Fruit fly (Drosophila melanogaster): ENCODE data around the gene CG14720.

Gene CG14720

DNA sequence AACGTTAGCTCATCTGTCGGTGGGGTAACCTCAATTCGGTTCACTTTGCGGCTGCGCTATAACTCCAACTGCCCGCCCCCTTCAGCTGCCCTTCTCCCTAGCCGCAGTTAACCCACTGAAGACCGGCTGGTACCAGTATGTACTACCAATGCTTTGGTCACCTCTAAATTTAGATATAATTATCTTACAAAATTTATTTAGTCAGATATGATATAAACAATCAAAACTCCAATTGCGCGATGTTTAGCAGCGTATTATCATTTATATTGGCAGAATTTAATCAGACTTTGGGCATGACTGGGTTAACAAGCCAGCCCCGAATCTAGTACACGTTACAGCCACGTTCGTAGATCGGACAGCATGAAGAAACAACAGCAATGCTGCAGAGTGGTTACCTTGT lies 49.8 kb upstream of the CG14720 start (continued):
- TF ChIP-seq eg (GFP tag; IDR thresholded peaks at IDR 0.05) (peak; percentile 69; the same call in 2 of the 3 replicates), CG9139 (GFP tag; optimal IDR thresholded peaks at IDR 0.05) (no peak), CG3032 (tag; optimal IDR thresholded peaks at IDR 0.05) (peak; percentile 53), acj6 (GFP tag; optimal IDR thresholded peaks at IDR 0.05) (peak; percentile 39), CG6808 (GFP tag; optimal IDR thresholded peaks at IDR 0.05) (peak; percentile 55), fd59A (GFP tag; optimal IDR thresholded peaks at IDR 0.05) (peak; percentile 38), CG1621 (tag; optimal IDR thresholded peaks at IDR 0.05) (peak; percentile 21), Smox (GFP tag; optimal IDR thresholded peaks at IDR 0.05) (no peak), Hr39 (GFP tag; optimal IDR thresholded peaks at IDR 0.05) (no peak), svp (GFP tag) (peak; percentile 70), Met (GFP tag; optimal IDR thresholded peaks at IDR 0.05) (peak; percentile 32), dac (GFP tag; optimal IDR thresholded peaks at IDR 0.05) (peak; percentile 9)

DNA sequence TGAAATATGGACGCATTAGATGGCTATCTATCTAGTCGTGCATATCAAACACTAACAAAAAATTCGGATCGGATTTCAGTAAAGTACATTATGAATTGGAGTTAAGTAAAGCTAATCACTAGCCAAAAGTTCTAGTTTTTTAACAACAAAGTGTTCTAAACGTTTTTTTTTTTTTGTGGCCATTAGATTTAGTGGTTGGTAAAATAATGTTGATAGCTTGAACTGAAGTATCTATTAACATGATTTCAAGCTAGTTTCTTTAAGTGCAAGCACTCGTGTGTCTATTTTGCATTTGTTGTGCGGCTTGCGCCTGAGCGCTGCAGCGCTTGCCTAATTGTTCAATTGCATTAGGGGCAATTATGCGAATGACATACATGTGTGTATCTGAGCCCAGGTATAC lies 48.9 kb upstream of the CG14720 start:
- TF ChIP-seq eg (GFP tag; IDR thresholded peaks at IDR 0.05) (peak; percentile 50; the same call in 2 of the 3 replicates), CG15336 (GFP tag; IDR thresholded peaks at IDR 0.05) (peak; percentile 64), CG8119 (GFP tag; IDR thresholded peaks at IDR 0.05) (no peak), Hr4 (GFP tag; optimal IDR thresholded peaks at IDR 0.05) (peak; percentile 18), CG32006 (GFP tag; optimal IDR thresholded peaks at IDR 0.05) (peak; percentile 33), CG6276 (GFP tag; optimal IDR thresholded peaks at IDR 0.05) (peak; percentile 20)

DNA sequence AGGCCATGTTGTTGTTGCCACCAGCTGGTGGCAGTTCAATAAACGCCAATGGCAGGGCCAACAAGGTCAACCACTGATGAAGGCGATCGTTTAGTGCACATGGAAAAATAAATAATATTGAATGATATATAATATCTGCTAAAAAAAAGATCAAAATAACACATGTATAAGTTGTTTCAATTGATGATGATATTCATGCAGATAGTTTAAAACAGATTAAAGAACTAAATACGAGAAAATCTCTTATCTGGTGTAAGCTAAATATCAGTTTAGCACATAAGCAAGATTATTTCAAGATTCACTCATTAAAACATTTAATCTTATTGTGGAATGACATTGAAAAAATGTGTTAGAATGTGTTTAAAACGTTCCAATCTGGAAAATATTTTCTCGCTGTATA lies 48.0 kb upstream of the CG14720 start:
- TF ChIP-seq CG10669 (GFP tag; optimal IDR thresholded peaks at IDR 0.05) (peak; percentile 15), CG34406 (GFP tag; optimal IDR thresholded peaks at IDR 0.05) (peak; percentile 3), achi (GFP tag; optimal IDR thresholded peaks at IDR 0.05) (no peak), CG3919 (GFP tag; optimal IDR thresholded peaks at IDR 0.05) (peak; percentile 33), pdm3 (GFP tag; optimal IDR thresholded peaks at IDR 0.05) (peak; percentile 29), dsx (GFP tag; optimal IDR thresholded peaks at IDR 0.05; ENCODE audit: poor library complexity, severe bottlenecking) (no peak), CG3032 (tag; optimal IDR thresholded peaks at IDR 0.05) (peak; percentile 26), CG15336 (GFP tag; IDR thresholded peaks at IDR 0.05) (0 out of 2 replicates have a peak, but pooled peaks have one; percentile 17), ss (GFP tag; optimal IDR thresholded peaks at IDR 0.05) (peak in 1 of 2 experiments; percentile 37), Ets96B (tag; optimal IDR thresholded peaks at IDR 0.05) (no peak), Eip78C (GFP tag) (peak; percentile 69), spab (GFP tag; optimal IDR thresholded peaks at IDR 0.05) (peak; percentile 10), CG8119 (GFP tag; IDR thresholded peaks at IDR 0.05) (no peak), OdsH (GFP tag; optimal IDR thresholded peaks at IDR 0.05) (peak; percentile 15)

DNA sequence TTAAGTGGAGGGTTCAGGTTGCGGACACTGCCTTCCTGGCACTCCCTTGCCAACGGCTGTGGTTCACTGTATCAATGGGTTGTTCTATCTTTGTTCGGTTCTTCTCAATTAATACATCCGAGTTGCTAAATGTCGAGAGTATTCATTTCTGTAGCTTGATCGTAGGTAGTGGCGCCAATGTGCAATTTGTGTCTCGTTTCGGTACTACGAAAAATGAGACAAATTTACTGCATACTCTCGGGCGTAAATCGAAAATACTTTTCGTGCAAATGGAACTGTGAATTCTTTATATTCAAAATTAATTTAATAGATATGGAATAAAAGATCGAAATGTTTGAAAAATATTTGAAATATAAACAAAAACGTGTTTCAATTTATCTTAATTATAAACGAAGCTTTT lies 46.0 kb upstream of the CG14720 start:
- TF ChIP-seq Eip78C (GFP tag) (peak; percentile 58), acj6 (GFP tag; optimal IDR thresholded peaks at IDR 0.05) (no peak), pdm3 (GFP tag; optimal IDR thresholded peaks at IDR 0.05) (peak; percentile 1), esn (GFP tag; optimal IDR thresholded peaks at IDR 0.05) (peak; percentile 34), cyc (GFP tag; optimal IDR thresholded peaks at IDR 0.05) (peak; percentile 13)

DNA sequence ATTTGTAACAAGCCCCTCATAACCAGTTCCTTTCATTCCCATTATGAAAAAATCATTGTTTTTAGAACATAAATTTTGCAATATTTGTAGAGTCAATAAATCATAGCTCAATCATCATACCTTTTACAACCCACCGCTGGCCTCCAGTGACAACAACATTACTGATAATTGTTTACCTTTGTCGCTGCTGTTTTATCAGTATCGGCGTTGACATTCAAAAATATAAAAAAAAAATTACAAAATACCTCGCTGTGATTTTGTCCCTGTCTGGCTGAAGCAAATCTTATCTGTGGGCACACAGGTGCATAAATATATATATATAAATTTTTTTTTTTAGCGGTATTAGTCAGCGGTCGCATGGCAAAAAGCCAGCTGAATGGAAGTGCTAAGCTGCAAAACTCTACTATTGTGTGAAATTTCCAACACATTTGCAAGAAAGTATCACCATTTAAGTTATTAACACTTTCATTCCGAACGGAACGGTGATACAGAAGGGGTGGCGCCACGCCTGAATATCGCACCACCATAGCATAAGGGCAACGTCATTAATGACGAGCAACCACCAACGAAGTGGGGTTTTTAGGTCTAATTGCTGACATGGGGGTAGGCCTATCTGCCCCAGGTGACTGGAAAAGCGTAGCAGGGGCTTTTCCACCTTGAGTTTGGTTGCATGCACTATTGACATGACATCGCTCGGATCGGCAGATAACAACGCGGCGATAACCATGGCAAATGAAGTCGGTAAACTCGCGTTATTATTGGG lies 45.4 kb upstream of the CG14720 start:
- no peak for TF ChIP-seq topi (GFP tag; optimal IDR thresholded peaks at IDR 0.05)
- no peak for TF ChIP-seq fd59A (GFP tag; optimal IDR thresholded peaks at IDR 0.05)
- peak; percentile 65 for TF ChIP-seq fkh (GFP tag; optimal IDR thresholded peaks at IDR 0.05)
- no peak for TF ChIP-seq CG16779 (tag; optimal IDR thresholded peaks at IDR 0.05)
- no peak for TF ChIP-seq CG11762 (GFP tag; optimal IDR thresholded peaks at IDR 0.05; ENCODE audit: insufficient read depth)
- no peak for TF ChIP-seq dac (GFP tag; optimal IDR thresholded peaks at IDR 0.05)
- peak; percentile 7 for TF ChIP-seq Eip78C (GFP tag)
- TF ChIP-seq Eip93F (GFP tag; optimal IDR thresholded peaks at IDR 0.05): peak; percentile 65
- no peak for TF ChIP-seq Lpt (GFP tag; optimal IDR thresholded peaks at IDR 0.05)
- TF ChIP-seq svp (GFP tag): peak; percentile 91
- no peak for TF ChIP-seq net (GFP tag; optimal IDR thresholded peaks at IDR 0.05)
- no peak for TF ChIP-seq Sox102F (GFP tag; optimal IDR thresholded peaks at IDR 0.05)
- TF ChIP-seq vri (GFP tag; optimal IDR thresholded peaks at IDR 0.05): peak; percentile 51
- no peak for TF ChIP-seq CG6792 (GFP tag; optimal IDR thresholded peaks at IDR 0.05)
